Fruit fly (Drosophila melanogaster): Measurements from ENCODE around the gene CG7299.

Gene CG7299

DNA sequence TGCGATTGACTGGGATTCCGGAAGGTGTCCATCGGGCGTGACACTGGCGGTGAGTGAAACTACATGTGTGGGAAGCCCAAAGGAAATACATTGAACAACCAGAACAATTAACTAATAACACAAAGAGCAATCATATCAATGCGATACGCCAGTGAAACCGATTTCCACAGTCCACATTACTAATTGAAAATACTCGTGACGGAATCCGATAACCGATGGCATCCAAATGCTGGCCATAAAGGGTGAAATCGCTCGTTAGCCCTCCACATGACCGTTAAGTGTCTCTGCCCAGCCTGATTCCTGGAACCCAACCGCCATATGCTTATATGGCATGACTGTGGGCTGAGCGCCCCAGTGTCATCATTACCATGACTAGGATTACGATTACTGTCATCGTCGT is 45.8 kb downstream of the CG7299 start, which contains the start of gene CG7329:
TSS of gene CG7329 (minus strand) at position 101 of the 400 bp plus-strand sequence.
- TF ChIP-seq Met (GFP tag; optimal IDR thresholded peaks at IDR 0.05) (no peak), esn (GFP tag; optimal IDR thresholded peaks at IDR 0.05) (no peak), dsx (GFP tag; optimal IDR thresholded peaks at IDR 0.05; ENCODE audit: poor library complexity, severe bottlenecking) (no peak), Sox102F (GFP tag; optimal IDR thresholded peaks at IDR 0.05) (no peak), CG8119 (GFP tag; IDR thresholded peaks at IDR 0.05) (no peak), CG32006 (GFP tag; optimal IDR thresholded peaks at IDR 0.05) (no peak), Sox15 (GFP tag; optimal IDR thresholded peaks at IDR 0.05) (no peak), CG6276 (GFP tag; optimal IDR thresholded peaks at IDR 0.05) (no peak), net (GFP tag; optimal IDR thresholded peaks at IDR 0.05) (no peak), Lpt (GFP tag; optimal IDR thresholded peaks at IDR 0.05) (no peak), eg (GFP tag; IDR thresholded peaks at IDR 0.05) (no peak), CG9139 (GFP tag; optimal IDR thresholded peaks at IDR 0.05) (no peak)
